Worm (Caenorhabditis elegans) whole organism, L4 larva: ENCODE measurements around the gene gta-1.

Experiments
- F37D6.2 ChIP-seq: sonication (generic microtip); optimal IDR thresholded peaks from 2 replicates; lab custom pipeline; 2016; ENCODE audit warnings: mild to moderate bottlenecking, missing genetic modification characterization, missing compliant biosample characterization
- T26A8.4 ChIP-seq: fragments of 200-800 bp; sonication (Bioruptor generic); IDR thresholded peaks from 2 replicates; pipeline ENCODE4 v1.3.6; 2022; ENCODE audit warnings: missing genetic modification characterization, missing compliant biosample characterization
- arid-1 ChIP-seq: fragments of 200-800 bp; sonication (Bioruptor generic); conservative IDR thresholded peaks from 2 replicates; pipeline ENCODE4 v1.3.6; 2022; ENCODE audit warnings: missing genetic modification reagents, missing genetic modification characterization, missing compliant biosample characterization
- attf-4 ChIP-seq: sonication (generic microtip); optimal IDR thresholded peaks from 3 replicates; lab custom pipeline; 2017; ENCODE audit warnings: missing biosample characterization, missing genetic modification characterization
- ceh-20 ChIP-seq: fragments of 200-800 bp; sonication (Bioruptor generic); IDR thresholded peaks from 2 replicates; pipeline ENCODE4 v1.3.6; 2022; ENCODE audit warnings: missing genetic modification reagents, missing genetic modification characterization, missing compliant biosample characterization
- ceh-28 ChIP-seq: fragments of 150-350 bp; optimal IDR thresholded peaks from 2 replicates; lab custom pipeline; 2014; ENCODE audit warnings: missing biosample characterization, missing genetic modification reagents, missing genetic modification characterization
- ceh-44 ChIP-seq: fragments of 200-800 bp; sonication (Bioruptor generic); IDR thresholded peaks from 2 replicates; pipeline ENCODE4 v1.3.6; 2022; ENCODE audit warnings: missing genetic modification reagents, missing genetic modification characterization, missing compliant biosample characterization
- ctbp-1 ChIP-seq: fragments of 200-800 bp; sonication (Bioruptor generic); IDR thresholded peaks from 2 replicates; pipeline ENCODE4 v1.3.6; 2022; ENCODE audit warnings: missing genetic modification reagents, missing genetic modification characterization, missing compliant biosample characterization
- daf-12 ChIP-seq: fragments of 150-350 bp; optimal IDR thresholded peaks from 2 replicates; lab custom pipeline; 2014; ENCODE audit warnings: missing biosample characterization, missing genetic modification reagents, missing genetic modification characterization
- daf-16 ChIP-seq, 3 experiments: sonication (generic microtip); optimal IDR thresholded peaks; 2 replicates each; lab custom pipeline; 2016 to 2017; ENCODE audit warnings: missing genetic modification characterization in 3 of 3, missing genetic modification reagents in 3 of 3, mild to moderate bottlenecking in 2 of 3, missing compliant biosample characterization in 2 of 3, missing biosample characterization in 1 of 3, moderate library complexity in 1 of 3
- daf-19 ChIP-seq: fragments of 200-800 bp; sonication (Bioruptor generic); conservative IDR thresholded peaks from 2 replicates; pipeline ENCODE4 v1.3.6; 2022; ENCODE audit warnings: missing genetic modification characterization, missing compliant biosample characterization
- dmd-6 ChIP-seq: fragments of 200-800 bp; sonication (Bioruptor generic); IDR thresholded peaks from 2 replicates; pipeline ENCODE4 v1.3.6; 2022; ENCODE audit warnings: missing genetic modification reagents, missing genetic modification characterization, missing compliant biosample characterization
- dpl-1 ChIP-seq: fragments of 150-350 bp; optimal IDR thresholded peaks from 2 replicates; lab custom pipeline; 2014; ENCODE audit warnings: missing biosample characterization, missing genetic modification reagents, missing genetic modification characterization
- dve-1 ChIP-seq: sonication (generic microtip); optimal IDR thresholded peaks from 2 replicates; lab custom pipeline; 2017; ENCODE audit warnings: antibody characterized with exemption, mild to moderate bottlenecking, missing genetic modification characterization, missing compliant biosample characterization; ENCODE audit not compliant: insufficient read depth
- fkh-10 ChIP-seq: fragments of 150-350 bp; optimal IDR thresholded peaks from 2 replicates; lab custom pipeline; 2014; ENCODE audit warnings: missing biosample characterization, missing genetic modification reagents, missing genetic modification characterization
- hlh-11 ChIP-seq: fragments of 200-800 bp; sonication (Bioruptor generic); optimal IDR thresholded peaks from 2 replicates; lab custom pipeline; 2018; ENCODE audit warnings: mild to moderate bottlenecking, missing genetic modification characterization, missing compliant biosample characterization
- hlh-30 ChIP-seq: sonication (generic microtip); optimal IDR thresholded peaks from 2 replicates; lab custom pipeline; 2017; ENCODE audit warnings: antibody characterized with exemption, mild to moderate bottlenecking, missing genetic modification characterization, missing compliant biosample characterization; ENCODE audit not compliant: insufficient read depth
- jun-1 ChIP-seq: fragments of 150-350 bp; optimal IDR thresholded peaks from 2 replicates; lab custom pipeline; 2014; ENCODE audit warnings: missing biosample characterization, missing genetic modification reagents, missing genetic modification characterization
- lim-7 ChIP-seq: fragments of 200-800 bp; sonication (Bioruptor generic); IDR thresholded peaks from 2 replicates; pipeline ENCODE4 v1.3.6; 2022; ENCODE audit warnings: missing genetic modification characterization, missing compliant biosample characterization
- lir-3 ChIP-seq: sonication (generic microtip); optimal IDR thresholded peaks from 2 replicates; lab custom pipeline; 2016; ENCODE audit warnings: mild to moderate bottlenecking, missing genetic modification characterization, missing compliant biosample characterization
- madf-5 ChIP-seq, 2 experiments: fragments of 200-800 bp; sonication (Bioruptor generic); IDR thresholded peaks; 2 replicates each; pipeline ENCODE4 v1.3.6; 2022; ENCODE audit warnings: missing compliant biosample characterization in 2 of 2, missing genetic modification characterization in 2 of 2
- madf-9 ChIP-seq: fragments of 200-800 bp; sonication (Bioruptor generic); conservative IDR thresholded peaks from 2 replicates; pipeline ENCODE4 v1.3.6; 2022; ENCODE audit warnings: missing genetic modification reagents, missing genetic modification characterization, missing compliant biosample characterization
- mdl-1 ChIP-seq, 2 experiments: fragments of 150-350 bp in 1 of 2; sonication (generic microtip) in 1 of 2; optimal IDR thresholded peaks; 2 replicates each; lab custom pipeline; 2014 to 2017; ENCODE audit warnings: missing biosample characterization in 2 of 2, missing genetic modification characterization in 2 of 2
- mdt-29 ChIP-seq: fragments of 200-800 bp; sonication (Bioruptor generic); IDR thresholded peaks from 2 replicates; pipeline ENCODE4 v1.3.6; 2022; ENCODE audit warnings: missing genetic modification reagents, missing genetic modification characterization, missing compliant biosample characterization
- mxl-2 ChIP-seq: fragments of 200-800 bp; sonication (Bioruptor generic); conservative IDR thresholded peaks from 2 replicates; pipeline ENCODE4 v1.3.6; 2022; ENCODE audit warnings: missing genetic modification reagents, missing genetic modification characterization, missing compliant biosample characterization
- nhr-102 ChIP-seq: sonication (generic microtip); optimal IDR thresholded peaks from 2 replicates; lab custom pipeline; 2016; ENCODE audit warnings: mild to moderate bottlenecking, missing genetic modification characterization, moderate library complexity, missing compliant biosample characterization
- nhr-11 ChIP-seq: fragments of 150-350 bp; optimal IDR thresholded peaks from 2 replicates; lab custom pipeline; 2014; ENCODE audit warnings: missing biosample characterization, missing genetic modification characterization
- nhr-111 ChIP-seq: fragments of 200-800 bp; sonication (Bioruptor generic); optimal IDR thresholded peaks from 2 replicates; lab custom pipeline; 2018; ENCODE audit warnings: mild to moderate bottlenecking, missing genetic modification characterization, missing compliant biosample characterization
- nhr-28 ChIP-seq: fragments of 150-350 bp; optimal IDR thresholded peaks from 2 replicates; lab custom pipeline; 2014; ENCODE audit warnings: missing biosample characterization, missing genetic modification characterization
- nhr-41 ChIP-seq: fragments of 200-800 bp; sonication (Bioruptor generic); IDR thresholded peaks from 2 replicates; pipeline ENCODE4 v1.3.6; 2022; ENCODE audit warnings: missing genetic modification reagents, missing genetic modification characterization, missing compliant biosample characterization
- nhr-42 ChIP-seq: fragments of 200-800 bp; sonication (Bioruptor generic); IDR thresholded peaks from 2 replicates; pipeline ENCODE4 v1.3.6; 2022; ENCODE audit warnings: missing genetic modification characterization, missing compliant biosample characterization
- nhr-6 ChIP-seq: fragments of 150-350 bp; optimal IDR thresholded peaks from 2 replicates; lab custom pipeline; 2014; ENCODE audit warnings: missing biosample characterization, missing genetic modification characterization
- nhr-76 ChIP-seq: fragments of 150-350 bp; optimal IDR thresholded peaks from 2 replicates; lab custom pipeline; 2014; ENCODE audit warnings: missing biosample characterization, missing genetic modification characterization
- pha-4 ChIP-seq, 2 experiments: fragments of 150-350 bp in 1 of 2; fragments of 200-800 bp in 1 of 2; sonication (Bioruptor generic) in 1 of 2; IDR thresholded peaks in 1 of 2; optimal IDR thresholded peaks in 1 of 2; 2 replicates each; pipeline versions ENCODE4 v1.3.6 to Lab custom; 2014 to 2022; ENCODE audit warnings: missing genetic modification characterization in 2 of 2, missing genetic modification reagents in 2 of 2, missing biosample characterization in 1 of 2, missing compliant biosample characterization in 1 of 2
- pqm-1 ChIP-seq: sonication (generic microtip); optimal IDR thresholded peaks from 2 replicates; lab custom pipeline; 2017; ENCODE audit warnings: missing biosample characterization, missing genetic modification characterization
- rbr-2 ChIP-seq: sonication (generic microtip); optimal IDR thresholded peaks from 2 replicates; lab custom pipeline; 2016; ENCODE audit warnings: missing genotype, missing genetic modification characterization, missing compliant biosample characterization
- saeg-2 ChIP-seq: fragments of 200-800 bp; sonication (Bioruptor generic); IDR thresholded peaks from 2 replicates; pipeline ENCODE4 v1.3.6; 2022; ENCODE audit warnings: missing genetic modification reagents, missing genetic modification characterization, missing compliant biosample characterization
- skn-1 ChIP-seq: fragments of 150-350 bp; optimal IDR thresholded peaks from 2 replicates; lab custom pipeline; 2014; ENCODE audit warnings: missing biosample characterization, missing genetic modification characterization
- snpc-1.2 ChIP-seq: fragments of 200-800 bp; sonication (Bioruptor generic); IDR thresholded peaks from 2 replicates; pipeline ENCODE4 v1.3.6; 2022; ENCODE audit warnings: missing genetic modification reagents, missing genetic modification characterization, missing compliant biosample characterization
- unc-130 ChIP-seq: sonication (generic microtip); optimal IDR thresholded peaks from 2 replicates; lab custom pipeline; 2016; ENCODE audit warnings: missing genetic modification reagents, missing genetic modification characterization, missing compliant biosample characterization
- unc-39 ChIP-seq: sonication (generic microtip); optimal IDR thresholded peaks from 2 replicates; lab custom pipeline; 2017; ENCODE audit warnings: missing biosample characterization, missing genetic modification characterization
- zag-1 ChIP-seq: fragments of 150-350 bp; optimal IDR thresholded peaks from 2 replicates; lab custom pipeline; 2014; ENCODE audit warnings: missing biosample characterization, missing genetic modification characterization
- zfp-3 ChIP-seq: fragments of 200-800 bp; sonication (Bioruptor generic); conservative IDR thresholded peaks from 2 replicates; pipeline ENCODE4 v1.3.6; 2022; ENCODE audit warnings: missing genetic modification reagents, missing genetic modification characterization, missing compliant biosample characterization
- zip-2 ChIP-seq: fragments of 150-350 bp; optimal IDR thresholded peaks from 2 replicates; lab custom pipeline; 2014; ENCODE audit warnings: missing biosample characterization, missing genetic modification characterization
- ztf-7 ChIP-seq: fragments of 150-350 bp; optimal IDR thresholded peaks from 2 replicates; lab custom pipeline; 2014; ENCODE audit warnings: missing biosample characterization, missing genetic modification characterization

Gene gta-1

ce11 chrIV:10148938-10149337, 31.5 kb upstream of the gta-1 start, which contains the start of gene pigs-1:
Gene pigs-1, minus strand, starts transcription at chrIV:10149038.
- TF ChIP-seq dmd-6 (GFP tag; lab: Robert Waterston, UW) (no peak), nhr-11 (tag; lab: Kevin White, UChicago) (no peak), zfp-3 (GFP tag; lab: Robert Waterston, UW) (no peak), nhr-102 (no peak), dve-1 (tag; lab: Kevin White, UChicago) (no peak), unc-130 (GFP tag; lab: Kevin White, UChicago) (no peak), fkh-10 (GFP tag; lab: Kevin White, UChicago) (no peak), nhr-76 (no peak), skn-1 (no peak), unc-39 (no peak), dpl-1 (GFP tag; lab: Kevin White, UChicago) (no peak), nhr-42 (no peak), zag-1 (no peak), nhr-6 (tag; lab: Kevin White, UChicago) (no peak), ceh-20 (no peak), lim-7 (GFP tag; lab: Robert Waterston, UW) (no peak)

- TF ChIP-seq nhr-28 (tag; lab: Kevin White, UChicago): peak; percentile 11
- no peak for TF ChIP-seq T26A8.4
- TF ChIP-seq hlh-11 (tag; lab: Kevin White, UChicago): no peak
- no peak for TF ChIP-seq attf-4 (tag; lab: Kevin White, UChicago)
- TF ChIP-seq zfp-3 (GFP tag; lab: Robert Waterston, UW): no peak
- TF ChIP-seq fkh-10 (GFP tag; lab: Kevin White, UChicago): peak; percentile 43
- TF ChIP-seq nhr-41 (GFP tag; lab: Robert Waterston, UW): no peak
- TF ChIP-seq, all 104 proteins: peak for 2
These were observed 29.9 kb upstream of the gta-1 start, which contains the start of gene tsp-12 for ce11 chrIV:10150552-10151004. Gene tsp-12, minus strand, starts transcription at chrIV:10150602.

- TF ChIP-seq dve-1 (tag; lab: Kevin White, UChicago): peak; percentile 39
- no peak for TF ChIP-seq mxl-2 (GFP tag; lab: Robert Waterston, UW)
- TF ChIP-seq ztf-7 (tag; lab: Kevin White, UChicago): no peak
- peak; percentile 24 for TF ChIP-seq hlh-11 (tag; lab: Kevin White, UChicago)
- TF ChIP-seq rbr-2: peak; percentile 19
- TF ChIP-seq ceh-28 (tag; lab: Kevin White, UChicago): no peak
- TF ChIP-seq zip-2 (tag; lab: Kevin White, UChicago): no peak
- no peak for TF ChIP-seq unc-130 (GFP tag; lab: Kevin White, UChicago)
- TF ChIP-seq madf-5 (GFP tag; IDR thresholded peaks at IDR 0.05; lab: Robert Waterston, UW): no peak
- TF ChIP-seq dmd-6 (GFP tag; lab: Robert Waterston, UW): 0 out of 2 replicates have a peak, but pooled peaks have one; percentile 7
- TF ChIP-seq hlh-30 (tag; lab: Kevin White, UChicago): peak; percentile 80
- no peak for TF ChIP-seq ceh-44 (GFP tag; lab: Robert Waterston, UW)
- TF ChIP-seq jun-1 (tag; lab: Kevin White, UChicago): no peak
- TF ChIP-seq nhr-41 (GFP tag; lab: Robert Waterston, UW): no peak
- no peak for TF ChIP-seq daf-16 (GFP tag; optimal IDR thresholded peaks at IDR 0.05; lab: Kevin White, UChicago)
- TF ChIP-seq daf-16 (tag; optimal IDR thresholded peaks at IDR 0.05; lab: Kevin White, UChicago): no peak
- peak; percentile 55 for TF ChIP-seq dpl-1 (GFP tag; lab: Kevin White, UChicago)
- no peak for TF ChIP-seq mdt-29 (GFP tag; lab: Robert Waterston, UW)
- no peak for TF ChIP-seq lir-3 (tag; lab: Kevin White, UChicago)
- no peak for TF ChIP-seq daf-12 (tag; lab: Kevin White, UChicago)
- no peak for TF ChIP-seq saeg-2
- no peak for TF ChIP-seq madf-9 (GFP tag; lab: Robert Waterston, UW)
- TF ChIP-seq arid-1 (GFP tag; lab: Robert Waterston, UW): no peak
- TF ChIP-seq daf-19: no peak
- TF ChIP-seq mdl-1 (tag; optimal IDR thresholded peaks at IDR 0.05; lab: Kevin White, UChicago): peak in 1 of 2 experiments; percentile 9
- no peak for TF ChIP-seq nhr-111 (GFP tag; lab: Kevin White, UChicago)
- TF ChIP-seq F37D6.2 (tag; lab: Kevin White, UChicago): no peak
- TF ChIP-seq snpc-1.2 (GFP tag; lab: Robert Waterston, UW): no peak
- 0 out of 2 replicates have a peak, but pooled peaks have one; percentile 16 for TF ChIP-seq ctbp-1 (GFP tag; lab: Robert Waterston, UW)
- TF ChIP-seq pqm-1 (tag; lab: Kevin White, UChicago): no peak
- no peak for TF ChIP-seq pha-4 (GFP tag; IDR thresholded peaks at IDR 0.05; lab: Robert Waterston, UW)
- TF ChIP-seq pha-4 (tag; optimal IDR thresholded peaks at IDR 0.05; lab: Kevin White, UChicago): no peak
- peak; percentile 13 for TF ChIP-seq fkh-10 (GFP tag; lab: Kevin White, UChicago)
- TF ChIP-seq nhr-42: no peak
These were observed 28.9 kb upstream of the gta-1 start, which contains the start of gene copg-1 for ce11 chrIV:10151439-10151997. Gene copg-1, plus strand, starts transcription at chrIV:10151947.
